1 fruit fly cellular context compared by ENCODE assay signal in the genomic region with DNA sequence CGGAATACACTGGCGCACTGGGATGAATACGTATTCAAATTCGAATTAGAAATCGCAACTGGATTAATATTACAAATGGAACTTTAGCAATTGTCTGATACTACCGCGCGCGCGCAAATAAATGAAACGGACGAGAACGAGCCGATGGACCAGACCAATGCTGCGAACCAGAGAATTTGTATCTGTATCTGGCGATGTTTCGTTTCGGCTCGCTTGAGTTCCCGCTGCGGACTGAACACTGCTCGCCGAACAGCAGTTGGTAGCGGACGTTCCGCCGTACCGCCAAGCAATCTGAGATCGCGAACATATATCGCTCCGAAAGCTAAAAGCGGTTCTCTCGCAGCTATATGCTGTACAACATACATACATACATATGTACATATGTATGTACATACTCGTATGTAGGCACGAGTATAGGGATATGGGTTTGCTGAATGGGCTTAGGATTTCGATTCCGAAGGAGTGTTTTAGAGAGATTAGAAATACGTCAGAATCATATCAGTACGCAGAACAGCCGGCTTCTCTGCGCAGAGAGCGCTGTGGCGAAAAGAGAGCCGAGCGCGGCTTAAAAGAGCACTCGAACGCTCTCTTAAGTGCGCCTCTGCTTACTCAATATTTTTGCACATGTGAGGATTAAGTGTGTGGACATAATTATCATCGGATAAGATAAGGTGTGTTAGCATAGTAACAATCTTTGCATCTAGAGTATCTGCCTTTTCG.
A peak's percentile ranks its signal among the peaks of the same experiment; 100 is the strongest.
TF ChIP-seq lines count a peak whose summit lies in the region.

Gene AdamTS-A (minus strand): TSS at position 221 of the 720 bp plus-strand sequence.

TF ChIP-seq in whole organism, embryonic, 481 proteins besides CTCF, POLR2A, EP300 and RAD21 (continued from another document and continues in another):
- TF ChIP-seq rib (GFP tag; IDR thresholded peaks at IDR 0.05; lab: Robert Waterston, UW) (peak; percentile 31; the same call in 1 of the 2 replicates), CG4282 (GFP tag; optimal IDR thresholded peaks at IDR 0.05; lab: Kevin White, UChicago) (no peak), CG8924 (tag; optimal IDR thresholded peaks at IDR 0.05; lab: Kevin White, UChicago) (no peak), CG7786 (GFP tag; optimal IDR thresholded peaks at IDR 0.05; lab: Kevin White, UChicago) (no peak), Jarid2 (GFP tag; optimal IDR thresholded peaks at IDR 0.05; lab: Kevin White, UChicago) (peak; percentile 80), CG12769 (tag; optimal IDR thresholded peaks at IDR 0.05; lab: Kevin White, UChicago) (peak; percentile 43), Elba2 (GFP tag; optimal IDR thresholded peaks at IDR 0.05; lab: Kevin White, UChicago) (no peak), mirr (GFP tag; optimal IDR thresholded peaks at IDR 0.05; lab: Kevin White, UChicago) (peak; percentile 1), CG18599 (GFP tag; optimal IDR thresholded peaks at IDR 0.05; lab: Kevin White, UChicago) (no peak), Tbp (GFP tag; optimal IDR thresholded peaks at IDR 0.05; lab: Kevin White, UChicago) (no peak), CG3995 (GFP tag; optimal IDR thresholded peaks at IDR 0.05; lab: Kevin White, UChicago) (no peak), ci (GFP tag; IDR thresholded peaks at IDR 0.05; lab: Robert Waterston, UW) (0 out of 3 replicates have a peak, but pooled peaks have one; percentile 31), CG18764 (GFP tag; optimal IDR thresholded peaks at IDR 0.05; lab: Kevin White, UChicago) (no peak), CG10654 (GFP tag; optimal IDR thresholded peaks at IDR 0.05; lab: Kevin White, UChicago) (no peak), vnd (GFP tag; IDR thresholded peaks at IDR 0.05; lab: Robert Waterston, UW; ENCODE audit: partially characterized antibody) (no peak), chinmo (GFP tag; IDR thresholded peaks at IDR 0.05; lab: Robert Waterston, UW; ENCODE audit: partially characterized antibody) (peak; percentile 90; the same call in 2 of the 4 replicates), Dfd (GFP tag; optimal IDR thresholded peaks at IDR 0.05; lab: Kevin White, UChicago) (no peak), nerfin-1 (tag; optimal IDR thresholded peaks at IDR 0.05; lab: Kevin White, UChicago) (no peak), sob (GFP tag; IDR thresholded peaks at IDR 0.05; lab: Robert Waterston, UW) (0 out of 2 replicates have a peak, but pooled peaks have one; percentile 20), gsb (GFP tag; IDR thresholded peaks at IDR 0.05; lab: Robert Waterston, UW) (no peak), CG2120 (GFP tag; optimal IDR thresholded peaks at IDR 0.05; lab: Kevin White, UChicago) (no peak), trh (GFP tag; optimal IDR thresholded peaks at IDR 0.05; lab: Kevin White, UChicago) (no peak), CG12071 (GFP tag; optimal IDR thresholded peaks at IDR 0.05; lab: Kevin White, UChicago) (no peak), Pdp1 (GFP tag; optimal IDR thresholded peaks at IDR 0.05; lab: Kevin White, UChicago) (no peak), wor (GFP tag; IDR thresholded peaks at IDR 0.05; lab: Robert Waterston, UW) (no peak), CG10543 (GFP tag; optimal IDR thresholded peaks at IDR 0.05; lab: Kevin White, UChicago) (peak; percentile 75), CG7928 (GFP tag; optimal IDR thresholded peaks at IDR 0.05; lab: Kevin White, UChicago) (no peak), CG10267 (tag; optimal IDR thresholded peaks at IDR 0.05; lab: Kevin White, UChicago) (no peak), cg (GFP tag; optimal IDR thresholded peaks at IDR 0.05; lab: Kevin White, UChicago) (peak; percentile 0), Sry-β (GFP tag; optimal IDR thresholded peaks at IDR 0.05; lab: Kevin White, UChicago) (no peak), Sry-δ (GFP tag; optimal IDR thresholded peaks at IDR 0.05; lab: Kevin White, UChicago) (no peak), kah (GFP tag; optimal IDR thresholded peaks at IDR 0.05; lab: Kevin White, UChicago) (no peak), CG14050 (GFP tag; IDR thresholded peaks at IDR 0.05; lab: Robert Waterston, UW) (no peak), CG4424 (GFP tag; optimal IDR thresholded peaks at IDR 0.05; lab: Kevin White, UChicago) (no peak), nau (GFP tag; optimal IDR thresholded peaks at IDR 0.05; lab: Kevin White, UChicago) (no peak), ato (GFP tag; IDR thresholded peaks at IDR 0.05; lab: Robert Waterston, UW; ENCODE audit: partially characterized antibody) (no peak), sd (tag; optimal IDR thresholded peaks at IDR 0.05; lab: Kevin White, UChicago) (peak; percentile 2), CG16815 (GFP tag; optimal IDR thresholded peaks at IDR 0.05; lab: Kevin White, UChicago) (no peak), CG31224 (GFP tag; IDR thresholded peaks at IDR 0.05; lab: Robert Waterston, UW) (no peak), Med (GFP tag; lab: Kevin White, UChicago) (peak; percentile 20), shn (GFP tag; optimal IDR thresholded peaks at IDR 0.05; lab: Kevin White, UChicago) (no peak), Six4 (GFP tag; optimal IDR thresholded peaks at IDR 0.05; lab: Kevin White, UChicago) (no peak), Abd-B (GFP tag; optimal IDR thresholded peaks at IDR 0.05; lab: Kevin White, UChicago) (no peak), H2.0 (GFP tag; IDR thresholded peaks at IDR 0.05; lab: Robert Waterston, UW) (no peak), gcm2 (GFP tag; optimal IDR thresholded peaks at IDR 0.05; lab: Kevin White, UChicago) (no peak), NFAT (GFP tag; IDR thresholded peaks at IDR 0.05; lab: Robert Waterston, UW) (no peak), Aef1 (GFP tag; IDR thresholded peaks at IDR 0.05; lab: Robert Waterston, UW) (no peak), CG8388 (GFP tag; optimal IDR thresholded peaks at IDR 0.05; lab: Kevin White, UChicago) (no peak), Scr (GFP tag; IDR thresholded peaks at IDR 0.05; lab: Robert Waterston, UW; ENCODE audit: partially characterized antibody) (peak; percentile 22; the same call in 1 of the 2 replicates), sens-2 (GFP tag; IDR thresholded peaks at IDR 0.05; lab: Robert Waterston, UW) (0 out of 2 replicates have a peak, but pooled peaks have one; percentile 4), CG30020 (tag; optimal IDR thresholded peaks at IDR 0.05; lab: Kevin White, UChicago) (no peak), NC2α (GFP tag; optimal IDR thresholded peaks at IDR 0.05; lab: Kevin White, UChicago) (no peak), CG31441 (GFP tag; IDR thresholded peaks at IDR 0.05; lab: Robert Waterston, UW) (no peak), lbe (GFP tag; optimal IDR thresholded peaks at IDR 0.05; lab: Kevin White, UChicago) (peak; percentile 0), CG1792 (GFP tag; optimal IDR thresholded peaks at IDR 0.05; lab: Kevin White, UChicago) (no peak), gro (GFP tag; optimal IDR thresholded peaks at IDR 0.05; lab: Kevin White, UChicago) (no peak), bigmax (GFP tag; optimal IDR thresholded peaks at IDR 0.05; lab: Kevin White, UChicago) (no peak), stwl (tag; optimal IDR thresholded peaks at IDR 0.05; lab: Kevin White, UChicago) (no peak), knrl (GFP tag; IDR thresholded peaks at IDR 0.05; lab: Robert Waterston, UW; ENCODE audit: partially characterized antibody) (no peak), dmrt99B (tag; optimal IDR thresholded peaks at IDR 0.05; lab: Kevin White, UChicago) (no peak), CG1233 (GFP tag; optimal IDR thresholded peaks at IDR 0.05; lab: Kevin White, UChicago) (no peak), eyg (GFP tag; optimal IDR thresholded peaks at IDR 0.05; lab: Kevin White, UChicago) (no peak), croc (GFP tag; conservative IDR thresholded peaks at IDR 0.05; lab: Robert Waterston, UW) (no peak), ro (GFP tag; IDR thresholded peaks at IDR 0.05; lab: Robert Waterston, UW) (no peak), HLHmδ (GFP tag; optimal IDR thresholded peaks at IDR 0.05; lab: Kevin White, UChicago) (no peak), CG6689 (GFP tag; IDR thresholded peaks at IDR 0.05; lab: Robert Waterston, UW) (no peak), MBD-R2 (GFP tag; IDR thresholded peaks at IDR 0.05; lab: Robert Waterston, UW) (peak; percentile 24; the same call in 1 of the 2 replicates), CG12236 (GFP tag; optimal IDR thresholded peaks at IDR 0.05; lab: Kevin White, UChicago) (no peak), CG34422 (GFP tag; IDR thresholded peaks at IDR 0.05; lab: Robert Waterston, UW) (no peak), lab (GFP tag; optimal IDR thresholded peaks at IDR 0.05; lab: Kevin White, UChicago) (peak; percentile 2), chm (GFP tag; IDR thresholded peaks at IDR 0.05; lab: Robert Waterston, UW) (peak; percentile 51; the same call in 1 of the 2 replicates), CG12659 (GFP tag; optimal IDR thresholded peaks at IDR 0.05; lab: Kevin White, UChicago) (no peak), CG43689 (GFP tag; IDR thresholded peaks at IDR 0.05; lab: Robert Waterston, UW) (no peak), CG12219 (GFP tag; optimal IDR thresholded peaks at IDR 0.05; lab: Kevin White, UChicago) (no peak), vvl (GFP tag; IDR thresholded peaks at IDR 0.05; lab: Robert Waterston, UW) (peak; percentile 29; the same call in 1 of the 2 replicates), sens (GFP tag; lab: Kevin White, UChicago) (peak; percentile 47), CG15073 (GFP tag; optimal IDR thresholded peaks at IDR 0.05; lab: Kevin White, UChicago) (no peak), tx (GFP tag; optimal IDR thresholded peaks at IDR 0.05; lab: Kevin White, UChicago) (no peak), CG4730 (GFP tag; IDR thresholded peaks at IDR 0.05; lab: Robert Waterston, UW) (no peak), Blimp-1 (GFP tag; optimal IDR thresholded peaks at IDR 0.05; lab: Kevin White, UChicago) (no peak), odd (GFP tag; optimal IDR thresholded peaks at IDR 0.05; lab: Kevin White, UChicago) (no peak), slbo (GFP tag; IDR thresholded peaks at IDR 0.05; lab: Robert Waterston, UW) (no peak), CG18619 (GFP tag; optimal IDR thresholded peaks at IDR 0.05; lab: Kevin White, UChicago) (no peak), Vsx1 (GFP tag; optimal IDR thresholded peaks at IDR 0.05; lab: Kevin White, UChicago) (no peak), eve (GFP tag; optimal IDR thresholded peaks at IDR 0.05; lab: Kevin White, UChicago) (no peak), fd3F (GFP tag; optimal IDR thresholded peaks at IDR 0.05; lab: Kevin White, UChicago) (no peak), CG12744 (GFP tag; optimal IDR thresholded peaks at IDR 0.05; lab: Kevin White, UChicago) (no peak), CG12299 (tag; optimal IDR thresholded peaks at IDR 0.05; lab: Kevin White, UChicago) (no peak), Mes4 (GFP tag; optimal IDR thresholded peaks at IDR 0.05; lab: Kevin White, UChicago) (no peak), CG12104 (GFP tag; optimal IDR thresholded peaks at IDR 0.05; lab: Kevin White, UChicago) (no peak), Eip74EF (GFP tag; optimal IDR thresholded peaks at IDR 0.05; lab: Kevin White, UChicago) (no peak), Ets65A (GFP tag; lab: Kevin White, UChicago) (no peak), ftz-f1 (GFP tag; optimal IDR thresholded peaks at IDR 0.05; lab: Kevin White, UChicago) (no peak), schlank (tag; optimal IDR thresholded peaks at IDR 0.05; lab: Kevin White, UChicago) (no peak), ab (GFP tag; optimal IDR thresholded peaks at IDR 0.05; lab: Kevin White, UChicago) (no peak), CG4617 (GFP tag; optimal IDR thresholded peaks at IDR 0.05; lab: Kevin White, UChicago; ENCODE audit: borderline replicate concordance) (no peak), exex (tag; optimal IDR thresholded peaks at IDR 0.05; lab: Kevin White, UChicago) (no peak), HHEX (GFP tag; optimal IDR thresholded peaks at IDR 0.05; lab: Kevin White, UChicago) (no peak), hth (optimal IDR thresholded peaks at IDR 0.05; lab: Kevin White, UChicago) (no peak), CG34224 (GFP tag; IDR thresholded peaks at IDR 0.05; lab: Robert Waterston, UW; ENCODE audit: partially characterized antibody) (0 out of 3 replicates have a peak, but pooled peaks have one; percentile 31), CG4360 (GFP tag; IDR thresholded peaks at IDR 0.05; lab: Robert Waterston, UW) (no peak), cwo (GFP tag; optimal IDR thresholded peaks at IDR 0.05; lab: Kevin White, UChicago) (peak; percentile 0), Rx (GFP tag; IDR thresholded peaks at IDR 0.05; lab: Robert Waterston, UW) (no peak), Ptx1 (GFP tag; IDR thresholded peaks at IDR 0.05; lab: Robert Waterston, UW) (no peak), mld (GFP tag; IDR thresholded peaks at IDR 0.05; lab: Robert Waterston, UW; ENCODE audit: partially characterized antibody) (no peak), zen2 (GFP tag; IDR thresholded peaks at IDR 0.05; lab: Robert Waterston, UW; ENCODE audit: partially characterized antibody) (0 out of 3 replicates have a peak, but pooled peaks have one; percentile 18), CG15514 (GFP tag; optimal IDR thresholded peaks at IDR 0.05; lab: Kevin White, UChicago) (no peak), Adf1 (GFP tag; IDR thresholded peaks at IDR 0.05; lab: Robert Waterston, UW) (no peak; the same call in 1 of the 2 replicates), yki (optimal IDR thresholded peaks at IDR 0.05; lab: Kevin White, UChicago) (peak; percentile 53), Camta (GFP tag; optimal IDR thresholded peaks at IDR 0.05; lab: Kevin White, UChicago) (no peak), peb (GFP tag; IDR thresholded peaks at IDR 0.05; lab: Robert Waterston, UW) (no peak), CG11398 (GFP tag; optimal IDR thresholded peaks at IDR 0.05; lab: Kevin White, UChicago) (no peak), h (optimal IDR thresholded peaks at IDR 0.05; lab: Kevin White, UChicago) (no peak), CG14014 (GFP tag; IDR thresholded peaks at IDR 0.05; lab: Robert Waterston, UW) (peak; percentile 23; the same call in 1 of the 2 replicates), TFAM (GFP tag; optimal IDR thresholded peaks at IDR 0.05; lab: Kevin White, UChicago) (no peak), Xbp1 (GFP tag; optimal IDR thresholded peaks at IDR 0.05; lab: Kevin White, UChicago) (no peak), gem (tag; optimal IDR thresholded peaks at IDR 0.05; lab: Kevin White, UChicago) (no peak), CG10366 (GFP tag; IDR thresholded peaks at IDR 0.05; lab: Robert Waterston, UW) (no peak), jumu (GFP tag; optimal IDR thresholded peaks at IDR 0.05; lab: Kevin White, UChicago) (no peak), CG5180 (GFP tag; optimal IDR thresholded peaks at IDR 0.05; lab: Kevin White, UChicago) (peak; percentile 83), CG3163 (GFP tag; optimal IDR thresholded peaks at IDR 0.05; lab: Kevin White, UChicago) (peak; percentile 87), tna (GFP tag; IDR thresholded peaks at IDR 0.05; lab: Robert Waterston, UW; ENCODE audit: partially characterized antibody) (no peak), ewg (GFP tag; optimal IDR thresholded peaks at IDR 0.05; lab: Kevin White, UChicago) (no peak), nom (GFP tag; optimal IDR thresholded peaks at IDR 0.05; lab: Kevin White, UChicago) (no peak), CG16779 (GFP tag; IDR thresholded peaks at IDR 0.05; lab: Robert Waterston, UW) (no peak)
